Worm (Caenorhabditis elegans) whole organism, young adult: ENCODE data around the gene T05A7.7.

Experiments used
- B0336.3 ChIP-seq: fragments of 200-800 bp; sonication (Bioruptor generic); IDR thresholded peaks from 2 replicates; pipeline ENCODE4 v1.3.6; 2022; ENCODE audit warnings: missing genetic modification characterization, missing compliant biosample characterization
- F10E7.11 ChIP-seq: sonication (generic microtip); optimal IDR thresholded peaks from 2 replicates; lab custom pipeline; 2017; ENCODE audit warnings: mild to moderate bottlenecking, missing genetic modification characterization, moderate library complexity, missing compliant biosample characterization
- F39B2.1 ChIP-seq: fragments of 200-800 bp; sonication (Bioruptor generic); IDR thresholded peaks from 2 replicates; pipeline ENCODE4 v1.3.6; 2022; ENCODE audit warnings: missing genetic modification reagents, missing genetic modification characterization, missing compliant biosample characterization
- F52B5.7 ChIP-seq: sonication (generic microtip); optimal IDR thresholded peaks from 2 replicates; lab custom pipeline; 2016; ENCODE audit warnings: mild to moderate bottlenecking, missing genetic modification characterization, missing compliant biosample characterization
- T07F8.4 ChIP-seq: sonication (generic microtip); optimal IDR thresholded peaks from 2 replicates; lab custom pipeline; 2016; ENCODE audit warnings: mild to moderate bottlenecking, missing genetic modification characterization, moderate library complexity, missing compliant biosample characterization
- Y79H2A.3 ChIP-seq: fragments of 200-800 bp; sonication (Bioruptor generic); conservative IDR thresholded peaks from 2 replicates; pipeline ENCODE4 v1.3.6; 2022; ENCODE audit warnings: missing genetic modification reagents, missing genetic modification characterization, missing compliant biosample characterization
- ZK185.1 ChIP-seq: sonication (generic microtip); optimal IDR thresholded peaks from 2 replicates; lab custom pipeline; 2016; ENCODE audit warnings: mild to moderate bottlenecking, missing genetic modification characterization, missing compliant biosample characterization; ENCODE audit not compliant: poor library complexity, severe bottlenecking
- athp-1 ChIP-seq: sonication (generic microtip); optimal IDR thresholded peaks from 2 replicates; lab custom pipeline; 2017; ENCODE audit warnings: mild to moderate bottlenecking, missing genetic modification characterization, missing compliant biosample characterization
- attf-3 ChIP-seq: fragments of 200-800 bp; sonication (Bioruptor generic); conservative IDR thresholded peaks from 2 replicates; pipeline ENCODE4 v1.3.6; 2022; ENCODE audit warnings: missing genetic modification reagents, missing genetic modification characterization, missing compliant biosample characterization
- attf-5 ChIP-seq: fragments of 200-800 bp; sonication (Bioruptor generic); optimal IDR thresholded peaks from 2 replicates; lab custom pipeline; 2018; ENCODE audit warnings: mild to moderate bottlenecking, missing genetic modification characterization, missing compliant biosample characterization
- ceh-40 ChIP-seq: fragments of 200-800 bp; sonication (Bioruptor generic); IDR thresholded peaks from 2 replicates; pipeline ENCODE4 v1.3.6; 2022; ENCODE audit warnings: missing genetic modification characterization, missing compliant biosample characterization
- die-1 ChIP-seq: sonication (generic microtip); optimal IDR thresholded peaks from 2 replicates; lab custom pipeline; 2016; ENCODE audit warnings: missing genotype, mild to moderate bottlenecking, missing genetic modification characterization, missing compliant biosample characterization
- dox-1 ChIP-seq: fragments of 200-800 bp; sonication (Bioruptor generic); IDR thresholded peaks from 2 replicates; pipeline ENCODE4 v1.3.6; 2022; ENCODE audit warnings: missing genetic modification reagents, missing genetic modification characterization, missing compliant biosample characterization
- dpff-1 ChIP-seq: sonication (generic microtip); optimal IDR thresholded peaks from 2 replicates; lab custom pipeline; 2017; ENCODE audit warnings: mild to moderate bottlenecking, missing genetic modification characterization, missing compliant biosample characterization
- egl-44 ChIP-seq: fragments of 200-800 bp; sonication (Bioruptor generic); IDR thresholded peaks from 2 replicates; pipeline ENCODE4 v1.3.6; 2022; ENCODE audit warnings: missing genetic modification reagents, missing genetic modification characterization, missing compliant biosample characterization
- hmg-20 ChIP-seq: fragments of 200-800 bp; sonication (Bioruptor generic); IDR thresholded peaks from 2 replicates; pipeline ENCODE4 v1.3.6; 2022; ENCODE audit warnings: missing genetic modification reagents, missing genetic modification characterization, missing compliant biosample characterization
- hrde-1 ChIP-seq: sonication (generic microtip); optimal IDR thresholded peaks from 2 replicates; lab custom pipeline; 2016; ENCODE audit warnings: missing genetic modification characterization, mild to moderate bottlenecking, missing compliant biosample characterization, moderate library complexity, missing genotype, missing genetic modification reagents, borderline replicate concordance
- lag-1 ChIP-seq: fragments of 200-800 bp; sonication (Bioruptor generic); IDR thresholded peaks from 2 replicates; pipeline ENCODE4 v1.3.6; 2022; ENCODE audit warnings: missing genetic modification reagents, missing genetic modification characterization, missing compliant biosample characterization
- lin-54 ChIP-seq: fragments of 200-800 bp; sonication (Bioruptor generic); optimal IDR thresholded peaks from 2 replicates; lab custom pipeline; 2018; ENCODE audit warnings: mild to moderate bottlenecking, missing genetic modification characterization, missing compliant biosample characterization
- madf-3 ChIP-seq: fragments of 200-800 bp; sonication (Bioruptor generic); IDR thresholded peaks from 2 replicates; pipeline ENCODE4 v1.3.6; 2022; ENCODE audit warnings: missing genetic modification reagents, missing genetic modification characterization, missing compliant biosample characterization
- madf-8 ChIP-seq: fragments of 200-800 bp; sonication (Bioruptor generic); conservative IDR thresholded peaks from 2 replicates; pipeline ENCODE4 v1.3.6; 2022; ENCODE audit warnings: missing genetic modification reagents, missing genetic modification characterization, missing compliant biosample characterization
- mcd-1 ChIP-seq: fragments of 200-800 bp; sonication (Bioruptor generic); IDR thresholded peaks from 2 replicates; pipeline ENCODE4 v1.3.6; 2022; ENCODE audit warnings: missing genetic modification reagents, missing genetic modification characterization, missing compliant biosample characterization
- nhr-80 ChIP-seq: sonication (generic microtip); optimal IDR thresholded peaks from 2 replicates; lab custom pipeline; 2016; ENCODE audit warnings: missing genetic modification characterization, missing compliant biosample characterization
- pha-4 ChIP-seq: fragments of 150-350 bp; sonication (generic microtip); optimal IDR thresholded peaks from 2 replicates; lab custom pipeline; 2014; ENCODE audit warnings: missing biosample characterization, missing genetic modification reagents, missing genetic modification characterization
- rec-8 ChIP-seq, 2 experiments: sonication (generic microtip); optimal IDR thresholded peaks; 2 replicates each; lab custom pipeline; 2016; ENCODE audit warnings: mild to moderate bottlenecking in 2 of 2, missing genetic modification characterization in 2 of 2, missing genetic modification reagents in 2 of 2, missing genotype in 2 of 2, missing biosample characterization in 1 of 2, missing compliant biosample characterization in 1 of 2, moderate library complexity in 1 of 2
- sdz-38 ChIP-seq: sonication (generic microtip); optimal IDR thresholded peaks from 2 replicates; lab custom pipeline; 2016; ENCODE audit warnings: missing genotype, missing genetic modification characterization, missing compliant biosample characterization
- sea-2 ChIP-seq: fragments of 200-800 bp; sonication (Bioruptor generic); IDR thresholded peaks from 2 replicates; pipeline ENCODE4 v1.3.6; 2022; ENCODE audit warnings: missing genetic modification characterization, missing compliant biosample characterization
- snpc-3.4 ChIP-seq: sonication (generic microtip); optimal IDR thresholded peaks from 2 replicates; lab custom pipeline; 2017; ENCODE audit warnings: missing genetic modification characterization, mild to moderate bottlenecking, missing compliant biosample characterization, antibody characterized with exemption, moderate library complexity, missing genotype, missing genetic modification reagents
- snpc-4 ChIP-seq, 5 experiments: fragments of 150-350 bp in 1 of 5; sonication (generic microtip) in 4 of 5; optimal IDR thresholded peaks; 2 replicates each; lab custom pipeline; 2014 to 2018; ENCODE audit warnings: missing genetic modification characterization in 5 of 5, missing biosample characterization in 3 of 5, antibody characterized with exemption in 2 of 5, mild to moderate bottlenecking in 2 of 5, missing compliant biosample characterization in 2 of 5, missing genotype in 2 of 5, moderate library complexity in 2 of 5, missing genetic modification reagents in 1 of 5
- zfh-2 ChIP-seq: fragments of 200-800 bp; sonication (Bioruptor generic); conservative IDR thresholded peaks from 2 replicates; pipeline ENCODE4 v1.3.6; 2022; ENCODE audit warnings: missing genetic modification reagents, missing genetic modification characterization, missing compliant biosample characterization
- zim-3 ChIP-seq: sonication (generic microtip); optimal IDR thresholded peaks from 2 replicates; lab custom pipeline; 2017; ENCODE audit warnings: mild to moderate bottlenecking, missing genetic modification characterization, moderate library complexity, missing compliant biosample characterization
- ztf-26 ChIP-seq: sonication (generic microtip); optimal IDR thresholded peaks from 2 replicates; lab custom pipeline; 2017; ENCODE audit warnings: missing genetic modification characterization, missing compliant biosample characterization

Gene T05A7.7

ce11 chrII:4673670-4674069 lies 7.6 kb downstream of the T05A7.7 start:
- TF ChIP-seq F52B5.7 (no peak), sdz-38 (tag; lab: Kevin White, UChicago) (no peak)

ce11 chrII:4673242-4673641 lies 8.0 kb downstream of the T05A7.7 start:
- TF ChIP-seq F10E7.11, result no peak
- peak; percentile 64 for TF ChIP-seq zfh-2 (GFP tag; lab: Robert Waterston, UW)

ce11 chrII:4672584-4673110 lies 8.6 kb downstream of the T05A7.7 start, which contains the start of the genes clec-140 and hmg-11:
clec-140 (plus strand) TSS chrII:4673060.
hmg-11 (plus strand) TSS chrII:4673085.
- 0 out of 2 replicates have a peak, but pooled peaks have one; percentile 33 for TF ChIP-seq egl-44 (GFP tag; lab: Robert Waterston, UW)
- no peak for TF ChIP-seq zim-3 (tag; lab: Kevin White, UChicago)
- peak; percentile 77 for TF ChIP-seq nhr-80
- TF ChIP-seq madf-3, result 0 out of 2 replicates have a peak, but pooled peaks have one; percentile 29
- no peak for TF ChIP-seq snpc-4 (GFP tag; optimal IDR thresholded peaks at IDR 0.05; lab: Kevin White, UChicago)
- TF ChIP-seq snpc-4 (tag; optimal IDR thresholded peaks at IDR 0.05; lab: Kevin White, UChicago), result no peak
- TF ChIP-seq mcd-1 (GFP tag; lab: Robert Waterston, UW), result 0 out of 2 replicates have a peak, but pooled peaks have one; percentile 33
- TF ChIP-seq snpc-3.4 (tag; lab: Kevin White, UChicago), result no peak
- TF ChIP-seq lag-1 (GFP tag; lab: Robert Waterston, UW), result no peak
- TF ChIP-seq zfh-2 (GFP tag; lab: Robert Waterston, UW), result 0 out of 2 replicates have a peak, but pooled peaks have one; percentile 31
- peak; percentile 70 for TF ChIP-seq attf-5
- TF ChIP-seq dox-1 (GFP tag; lab: Robert Waterston, UW), result peak; percentile 66
- no peak for TF ChIP-seq Y79H2A.3 (GFP tag; lab: Robert Waterston, UW)
- peak; percentile 7 for TF ChIP-seq die-1 (tag; lab: Kevin White, UChicago)
- no peak for TF ChIP-seq F10E7.11
- TF ChIP-seq attf-3 (GFP tag; lab: Robert Waterston, UW), result 0 out of 2 replicates have a peak, but pooled peaks have one; percentile 25
- TF ChIP-seq, all 124 proteins: peak for 9

DNA sequence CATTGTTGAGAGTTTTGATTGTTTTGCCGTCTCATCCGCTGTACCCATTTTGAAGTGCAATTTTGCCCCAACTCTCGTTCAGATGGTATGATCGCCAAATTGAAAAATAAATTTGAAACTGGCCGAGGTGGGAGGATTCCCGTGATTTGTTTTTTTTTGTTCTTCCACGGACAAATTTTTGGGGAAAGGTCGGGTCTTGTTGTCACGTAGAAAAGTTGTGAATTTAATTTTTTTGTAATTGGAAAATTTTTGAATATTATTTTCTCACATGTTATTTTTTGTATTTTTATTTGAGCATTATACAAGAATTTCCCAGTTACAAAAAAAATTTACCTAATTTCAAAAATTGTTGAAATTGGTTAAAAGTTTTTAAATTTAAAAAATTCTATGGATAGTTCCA lies 9.6 kb downstream of the T05A7.7 start, which contains the start of gene T05A7.6:
Gene T05A7.6 (minus strand): TSS at position 101 of the 400 bp plus-strand sequence.
- TF ChIP-seq dpff-1 (tag; lab: Kevin White, UChicago) (no peak), ZK185.1 (tag; lab: Kevin White, UChicago) (no peak), rec-8 (tag; optimal IDR thresholded peaks at IDR 0.05; lab: Kevin White, UChicago) (no peak), lin-54 (no peak), ceh-40 (GFP tag; lab: Robert Waterston, UW) (no peak), hrde-1 (tag; lab: Kevin White, UChicago) (no peak), F39B2.1 (no peak), athp-1 (tag; lab: Kevin White, UChicago) (no peak), hmg-20 (no peak), sdz-38 (tag; lab: Kevin White, UChicago) (no peak), ztf-26 (tag; lab: Kevin White, UChicago) (no peak), B0336.3 (GFP tag; lab: Robert Waterston, UW) (no peak), sea-2 (no peak), T07F8.4 (no peak), pha-4 (tag; lab: Kevin White, UChicago) (no peak), madf-8 (GFP tag; lab: Robert Waterston, UW) (no peak)
